Fruit fly (Drosophila melanogaster): ENCODE measurements around the gene Daao2.

Gene Daao2

DNA sequence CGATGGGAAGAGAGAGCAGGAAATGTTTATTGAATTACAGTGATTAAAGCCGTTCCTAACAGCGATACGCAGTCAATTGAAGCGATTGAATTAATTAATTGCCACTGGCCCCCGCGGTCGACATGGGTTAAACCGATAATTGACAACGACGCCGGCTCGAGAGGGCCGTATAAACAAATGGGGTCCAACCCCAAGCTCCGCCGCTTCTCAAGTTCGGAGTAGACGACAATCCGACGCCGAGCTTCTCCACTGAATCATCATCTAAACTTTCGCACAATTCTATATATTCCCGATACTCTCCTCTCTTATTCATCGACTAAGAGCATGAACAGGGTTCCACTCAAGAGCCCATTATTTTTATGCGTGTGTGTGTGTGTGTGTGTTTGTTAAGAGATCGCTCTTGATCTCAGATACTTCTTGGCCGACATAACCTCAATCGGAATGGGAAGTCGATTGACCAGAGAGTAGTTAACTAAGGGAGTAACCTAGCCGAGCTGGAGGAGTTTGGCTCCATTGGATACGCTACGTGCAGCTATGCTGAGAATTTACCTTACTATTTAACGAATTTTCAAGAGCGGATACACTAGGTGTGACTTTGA lies 10.9 kb upstream of the Daao2 start:
- TF ChIP-seq tx (GFP tag; optimal IDR thresholded peaks at IDR 0.05) (no peak), CG11504 (tag; optimal IDR thresholded peaks at IDR 0.05) (no peak), CG10147 (GFP tag; optimal IDR thresholded peaks at IDR 0.05) (no peak), cas (GFP tag; IDR thresholded peaks at IDR 0.05) (no peak), CG8359 (GFP tag; optimal IDR thresholded peaks at IDR 0.05; ENCODE audit: borderline replicate concordance) (no peak), az2 (GFP tag; optimal IDR thresholded peaks at IDR 0.05) (no peak), CG9609 (GFP tag; optimal IDR thresholded peaks at IDR 0.05) (no peak), zen (tag; optimal IDR thresholded peaks at IDR 0.05) (no peak), Trl (optimal IDR thresholded peaks at IDR 0.05) (peak; percentile 83 to 93), Trl (GFP tag; optimal IDR thresholded peaks at IDR 0.05) (no peak), Sry-δ (GFP tag; optimal IDR thresholded peaks at IDR 0.05) (no peak), CG4360 (GFP tag; IDR thresholded peaks at IDR 0.05) (peak; percentile 29; the same call in 1 of the 2 replicates), MBD-R2 (GFP tag; IDR thresholded peaks at IDR 0.05) (no peak), lbe (GFP tag; optimal IDR thresholded peaks at IDR 0.05) (no peak), CG13287 (GFP tag; IDR thresholded peaks at IDR 0.05; ENCODE audit: partially characterized antibody) (peak; percentile 51), HmgZ (tag; optimal IDR thresholded peaks at IDR 0.05) (peak; percentile 17), CG16813 (GFP tag; IDR thresholded peaks at IDR 0.05; ENCODE audit: partially characterized antibody) (no peak), CG10959 (GFP tag; IDR thresholded peaks at IDR 0.05) (no peak), ham (GFP tag; IDR thresholded peaks at IDR 0.05) (no peak), H15 (GFP tag; IDR thresholded peaks at IDR 0.05) (no peak), bigmax (GFP tag; optimal IDR thresholded peaks at IDR 0.05) (peak; percentile 98), CG18764 (GFP tag; optimal IDR thresholded peaks at IDR 0.05) (no peak), CG34422 (GFP tag; IDR thresholded peaks at IDR 0.05) (peak; percentile 25; the same call in 1 of the 3 replicates), jigr1 (GFP tag; IDR thresholded peaks at IDR 0.05) (no peak), sd (tag; optimal IDR thresholded peaks at IDR 0.05) (peak; percentile 57), cg (GFP tag; optimal IDR thresholded peaks at IDR 0.05) (peak; percentile 79), CG9932 (GFP tag; IDR thresholded peaks at IDR 0.05) (0 out of 2 replicates have a peak, but pooled peaks have one; percentile 19), da (GFP tag; optimal IDR thresholded peaks at IDR 0.05) (no peak), CG31388 (GFP tag; optimal IDR thresholded peaks at IDR 0.05) (no peak), Chrac-16 (GFP tag; optimal IDR thresholded peaks at IDR 0.05) (no peak), Oaz (GFP tag; IDR thresholded peaks at IDR 0.05) (no peak), ara (GFP tag; IDR thresholded peaks at IDR 0.05) (no peak), zf30C (GFP tag; optimal IDR thresholded peaks at IDR 0.05) (no peak), tna (GFP tag; IDR thresholded peaks at IDR 0.05; ENCODE audit: partially characterized antibody) (no peak), CG6254 (GFP tag; optimal IDR thresholded peaks at IDR 0.05) (no peak), Hmr (GFP tag; optimal IDR thresholded peaks at IDR 0.05) (no peak), Gsc (GFP tag; IDR thresholded peaks at IDR 0.05) (no peak), z (GFP tag; IDR thresholded peaks at IDR 0.05) (peak; percentile 97), zen2 (GFP tag; IDR thresholded peaks at IDR 0.05; ENCODE audit: partially characterized antibody) (0 out of 3 replicates have a peak, but pooled peaks have one; percentile 4), CG8924 (tag; optimal IDR thresholded peaks at IDR 0.05) (no peak), CG14667 (GFP tag; IDR thresholded peaks at IDR 0.05) (no peak), Deaf1 (tag; optimal IDR thresholded peaks at IDR 0.05) (peak; percentile 6), grau (tag; optimal IDR thresholded peaks at IDR 0.05) (no peak), grn (GFP tag; optimal IDR thresholded peaks at IDR 0.05) (no peak), CG8290 (GFP tag; optimal IDR thresholded peaks at IDR 0.05) (no peak), CG8290 (tag; optimal IDR thresholded peaks at IDR 0.05) (no peak), Dad (GFP tag; optimal IDR thresholded peaks at IDR 0.05) (no peak), BtbVII (GFP tag; optimal IDR thresholded peaks at IDR 0.05) (no peak), seq (GFP tag; IDR thresholded peaks at IDR 0.05) (0 out of 2 replicates have a peak, but pooled peaks have one; percentile 35), CG12769 (tag; optimal IDR thresholded peaks at IDR 0.05) (peak; percentile 43), CG14050 (GFP tag; IDR thresholded peaks at IDR 0.05) (no peak), CG10979 (tag; optimal IDR thresholded peaks at IDR 0.05) (no peak)

Data from whole organism, embryonic.